Worm (Caenorhabditis elegans): ENCODE data around the gene rnf-121.

rnf-121 gene

DNA sequence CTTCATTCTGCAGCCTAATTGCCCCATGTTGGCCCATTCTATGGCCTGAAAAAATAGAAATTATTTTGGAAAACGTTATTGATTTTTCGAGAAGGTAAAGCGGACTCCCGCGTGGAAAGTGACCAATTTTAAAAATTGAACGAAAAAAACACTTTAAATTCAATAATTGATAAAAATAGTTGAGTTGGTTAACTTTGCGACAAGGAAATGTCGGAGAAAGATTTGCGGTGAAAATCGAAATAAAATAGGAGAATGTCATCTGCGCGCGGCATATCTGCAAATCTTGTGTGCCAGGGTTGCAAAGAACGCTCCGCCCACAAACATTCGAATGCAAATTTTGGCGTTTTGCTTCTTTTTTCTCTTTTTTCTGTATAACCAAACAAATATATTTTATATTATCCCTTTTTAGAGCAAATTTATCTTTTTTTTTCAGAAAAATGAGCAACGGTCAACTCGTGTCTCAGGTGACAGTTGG, at the start of gene rnf-121, which contains the start of gene C16C10.4:
TSS of gene rnf-121 (minus strand) at position 51 of the 475 bp plus-strand sequence.
TSS of gene C16C10.4 (plus strand) at position 434 of the 475 bp plus-strand sequence.
- TF ChIP-seq pha-4 (tag; optimal IDR thresholded peaks at IDR 0.05) (no peak), hlh-13 (GFP tag; optimal IDR thresholded peaks at IDR 0.05) (peak; percentile 71), sox-4 (tag; optimal IDR thresholded peaks at IDR 0.05) (peak; percentile 91), pqm-1 (tag; optimal IDR thresholded peaks at IDR 0.05) (peak; percentile 51), ceh-14 (tag; optimal IDR thresholded peaks at IDR 0.05) (peak; percentile 95), elt-4 (tag; optimal IDR thresholded peaks at IDR 0.05) (no peak), odd-2 (tag; optimal IDR thresholded peaks at IDR 0.05) (peak; percentile 87), ceh-31 (tag; optimal IDR thresholded peaks at IDR 0.05) (peak; percentile 90), F13H6.1 (tag; optimal IDR thresholded peaks at IDR 0.05) (peak; percentile 84), tbx-2 (tag; optimal IDR thresholded peaks at IDR 0.05) (peak; percentile 90), ceh-18 (tag; optimal IDR thresholded peaks at IDR 0.05) (peak; percentile 62), pros-1 (tag; optimal IDR thresholded peaks at IDR 0.05) (peak; percentile 11), nhr-232 (tag; optimal IDR thresholded peaks at IDR 0.05) (peak; percentile 83), Y22D7AL.16 (tag; optimal IDR thresholded peaks at IDR 0.05) (peak; percentile 83), lim-6 (tag; optimal IDR thresholded peaks at IDR 0.05) (peak; percentile 73), ceh-24 (tag; optimal IDR thresholded peaks at IDR 0.05) (peak; percentile 82), rnt-1 (tag; optimal IDR thresholded peaks at IDR 0.05) (peak; percentile 93), fkh-10 (GFP tag; optimal IDR thresholded peaks at IDR 0.05) (peak; percentile 64), sdc-2 (tag; optimal IDR thresholded peaks at IDR 0.05) (peak; percentile 82), C08G9.2 (tag; optimal IDR thresholded peaks at IDR 0.05) (peak; percentile 91), hlh-30 (tag; optimal IDR thresholded peaks at IDR 0.05; ENCODE audit: insufficient read depth) (peak; percentile 23), ceh-2 (tag; optimal IDR thresholded peaks at IDR 0.05) (peak; percentile 92), dmd-4 (tag; optimal IDR thresholded peaks at IDR 0.05; ENCODE audit: borderline replicate concordance) (peak; percentile 77), dve-1 (tag; optimal IDR thresholded peaks at IDR 0.05) (peak; percentile 65), madf-2 (tag; optimal IDR thresholded peaks at IDR 0.05) (peak; percentile 89), lin-11 (tag; optimal IDR thresholded peaks at IDR 0.05) (peak; percentile 82), ceh-22 (tag; optimal IDR thresholded peaks at IDR 0.05) (peak; percentile 63), K09A11.1 (tag; optimal IDR thresholded peaks at IDR 0.05; ENCODE audit: insufficient read depth) (peak; percentile 96), pax-1 (tag; optimal IDR thresholded peaks at IDR 0.05) (no peak), pha-2 (tag; optimal IDR thresholded peaks at IDR 0.05) (peak; percentile 92), ama-1 (optimal IDR thresholded peaks at IDR 0.05) (no peak), K02D7.2 (tag; optimal IDR thresholded peaks at IDR 0.05) (peak; percentile 93), pat-9 (tag; optimal IDR thresholded peaks at IDR 0.05) (peak; percentile 90), fkh-6 (tag; optimal IDR thresholded peaks at IDR 0.05) (peak; percentile 89), elt-2 (tag; optimal IDR thresholded peaks at IDR 0.05) (peak; percentile 97), eyg-1 (tag; optimal IDR thresholded peaks at IDR 0.05) (peak; percentile 85), ceh-48 (tag; optimal IDR thresholded peaks at IDR 0.05) (peak; percentile 76), ceh-19 (GFP tag; optimal IDR thresholded peaks at IDR 0.05) (peak; percentile 92), hlh-8 (tag; optimal IDR thresholded peaks at IDR 0.05) (peak; percentile 94), ets-4 (tag; optimal IDR thresholded peaks at IDR 0.05) (peak; percentile 69), syd-9 (tag; optimal IDR thresholded peaks at IDR 0.05) (peak; percentile 92), T23F11.4 (GFP tag; optimal IDR thresholded peaks at IDR 0.05) (peak; percentile 83), unc-42 (tag; optimal IDR thresholded peaks at IDR 0.05) (peak; percentile 38), fax-1 (tag; optimal IDR thresholded peaks at IDR 0.05) (peak; percentile 94), ceh-6 (GFP tag; optimal IDR thresholded peaks at IDR 0.05) (peak; percentile 85), ceh-30 (tag; optimal IDR thresholded peaks at IDR 0.05) (peak; percentile 93), pag-3 (tag; optimal IDR thresholded peaks at IDR 0.05; ENCODE audit: borderline replicate concordance) (peak; percentile 37), sox-2 (GFP tag; IDR thresholded peaks at IDR 0.05) (0 out of 2 replicates have a peak, but pooled peaks have one; percentile 29), tbx-7 (tag; optimal IDR thresholded peaks at IDR 0.05) (peak; percentile 59), ceh-34 (tag; optimal IDR thresholded peaks at IDR 0.05) (peak; percentile 91), ceh-45 (GFP tag; IDR thresholded peaks at IDR 0.05) (peak; percentile 81; the same call in 1 of the 2 replicates), ceh-9 (tag; optimal IDR thresholded peaks at IDR 0.05) (no peak), ttx-3 (tag; optimal IDR thresholded peaks at IDR 0.05) (peak; percentile 92)
